Worm (Caenorhabditis elegans) whole organism, L3 larva: Measurements from ENCODE around the gene abcf-1.
A peak's percentile ranks its signal among the peaks of the same experiment; 100 is the strongest.

Experiments
- R02D3.7 ChIP-seq: fragments of 150-350 bp; optimal IDR thresholded peaks from 2 replicates; lab custom pipeline; 2014; ENCODE audit warnings: missing biosample characterization, missing genetic modification characterization
- ZK546.5 ChIP-seq: sonication (generic microtip); optimal IDR thresholded peaks from 2 replicates; lab custom pipeline; 2017; ENCODE audit warnings: missing biosample characterization, missing genetic modification characterization
- aly-2 ChIP-seq: fragments of 150-350 bp; optimal IDR thresholded peaks from 2 replicates; lab custom pipeline; 2014; ENCODE audit warnings: missing biosample characterization, missing genetic modification characterization
- ama-1 ChIP-seq: fragments of 150-350 bp; optimal IDR thresholded peaks from 2 replicates; lab custom pipeline; 2018
- ceh-82 ChIP-seq: fragments of 150-350 bp; optimal IDR thresholded peaks from 2 replicates; lab custom pipeline; 2014; ENCODE audit warnings: missing biosample characterization, missing genetic modification characterization
- ceh-9 ChIP-seq: sonication (generic microtip); optimal IDR thresholded peaks from 2 replicates; lab custom pipeline; 2018; ENCODE audit warnings: missing biosample characterization, missing genetic modification characterization
- egl-27 ChIP-seq: sonication (generic microtip); optimal IDR thresholded peaks from 4 replicates; lab custom pipeline; 2017; ENCODE audit warnings: missing biosample characterization, missing genetic modification reagents, missing genetic modification characterization
- egl-5 ChIP-seq: fragments of 150-350 bp; optimal IDR thresholded peaks from 2 replicates; lab custom pipeline; 2017; ENCODE audit warnings: missing biosample characterization, missing genetic modification reagents, missing genetic modification characterization, inconsistent platforms
- elt-2 ChIP-seq: sonication (generic microtip); optimal IDR thresholded peaks from 2 replicates; lab custom pipeline; 2016; ENCODE audit warnings: missing genetic modification reagents, mild to moderate bottlenecking, missing genetic modification characterization, missing compliant biosample characterization
- elt-3 ChIP-seq, 3 experiments: fragments of 150-350 bp in 1 of 3; sonication (generic microtip) in 2 of 3; optimal IDR thresholded peaks; 2 replicates in 2 of 3; 4 replicates in 1 of 3; lab custom pipeline; 2014 to 2017; ENCODE audit warnings: missing biosample characterization in 3 of 3, missing genetic modification characterization in 3 of 3
- eor-1 ChIP-seq, 2 experiments: fragments of 150-350 bp; optimal IDR thresholded peaks; 2 replicates each; lab custom pipeline; 2014 to 2018; ENCODE audit warnings: missing biosample characterization in 2 of 2, missing genetic modification characterization in 2 of 2
- fkh-10 ChIP-seq: sonication (generic microtip); optimal IDR thresholded peaks from 2 replicates; lab custom pipeline; 2017; ENCODE audit warnings: missing biosample characterization, missing genetic modification reagents, missing genetic modification characterization
- fos-1 ChIP-seq: fragments of 150-350 bp; optimal IDR thresholded peaks from 2 replicates; lab custom pipeline; 2014; ENCODE audit warnings: missing biosample characterization, missing genetic modification characterization
- hmg-11 ChIP-seq: sonication (generic microtip); optimal IDR thresholded peaks from 2 replicates; lab custom pipeline; 2016; ENCODE audit warnings: missing genetic modification characterization, missing compliant biosample characterization
- lin-15B ChIP-seq: fragments of 150-350 bp; optimal IDR thresholded peaks from 2 replicates; lab custom pipeline; 2014; ENCODE audit warnings: missing biosample characterization, missing genetic modification characterization
- lsy-12 ChIP-seq: sonication (generic microtip); optimal IDR thresholded peaks from 2 replicates; lab custom pipeline; 2016; ENCODE audit warnings: mild to moderate bottlenecking, missing genetic modification characterization, missing compliant biosample characterization
- mml-1 ChIP-seq: fragments of 150-350 bp; sonication (generic microtip); optimal IDR thresholded peaks from 3 replicates; lab custom pipeline; 2014; ENCODE audit warnings: missing biosample characterization, missing genetic modification characterization
- nfya-1 ChIP-seq: sonication (generic microtip); optimal IDR thresholded peaks from 2 replicates; lab custom pipeline; 2017; ENCODE audit warnings: missing genetic modification characterization, mild to moderate bottlenecking, missing compliant biosample characterization, antibody characterized with exemption, moderate library complexity; ENCODE audit not compliant: insufficient read depth
- nhr-11 ChIP-seq: fragments of 150-350 bp; optimal IDR thresholded peaks from 2 replicates; lab custom pipeline; 2014; ENCODE audit warnings: missing biosample characterization, missing genetic modification characterization
- nhr-237 ChIP-seq: fragments of 150-350 bp; optimal IDR thresholded peaks from 2 replicates; lab custom pipeline; 2014; ENCODE audit warnings: missing biosample characterization, missing genetic modification characterization
- nhr-28 ChIP-seq: fragments of 150-350 bp; optimal IDR thresholded peaks from 2 replicates; lab custom pipeline; 2014; ENCODE audit warnings: missing biosample characterization, missing genetic modification characterization
- nhr-43 ChIP-seq: sonication (generic microtip); optimal IDR thresholded peaks from 2 replicates; lab custom pipeline; 2016; ENCODE audit warnings: mild to moderate bottlenecking, missing genetic modification characterization, missing compliant biosample characterization; ENCODE audit not compliant: poor library complexity, severe bottlenecking
- nhr-76 ChIP-seq: fragments of 150-350 bp; sonication (generic microtip); optimal IDR thresholded peaks from 5 replicates; lab custom pipeline; 2014; ENCODE audit warnings: missing biosample characterization, missing genetic modification characterization
- nhr-77 ChIP-seq: fragments of 150-350 bp; optimal IDR thresholded peaks from 2 replicates; lab custom pipeline; 2014; ENCODE audit warnings: missing biosample characterization, missing genetic modification characterization
- pha-4 ChIP-seq: fragments of 150-350 bp; optimal IDR thresholded peaks from 2 replicates; lab custom pipeline; 2014; ENCODE audit warnings: missing biosample characterization, missing genetic modification reagents, missing genetic modification characterization
- pqm-1 ChIP-seq: fragments of 150-350 bp; optimal IDR thresholded peaks from 2 replicates; lab custom pipeline; 2017; ENCODE audit warnings: missing biosample characterization, missing genetic modification characterization, inconsistent platforms
- sea-2 ChIP-seq: fragments of 150-350 bp; sonication (generic microtip); optimal IDR thresholded peaks from 4 replicates; lab custom pipeline; 2014; ENCODE audit warnings: missing biosample characterization, missing genetic modification reagents, missing genetic modification characterization
- skn-1 ChIP-seq: fragments of 150-350 bp; optimal IDR thresholded peaks from 2 replicates; lab custom pipeline; 2014; ENCODE audit warnings: missing biosample characterization, missing genetic modification characterization
- snpc-4 ChIP-seq: fragments of 150-350 bp; optimal IDR thresholded peaks from 2 replicates; lab custom pipeline; 2014; ENCODE audit warnings: missing biosample characterization, missing genetic modification characterization
- unc-39 ChIP-seq: sonication (generic microtip); optimal IDR thresholded peaks from 4 replicates; lab custom pipeline; 2017; ENCODE audit warnings: missing biosample characterization, missing genetic modification characterization
- ztf-11 ChIP-seq: fragments of 150-350 bp; optimal IDR thresholded peaks from 2 replicates; lab custom pipeline; 2014; ENCODE audit warnings: missing biosample characterization, missing genetic modification characterization
- ztf-4 ChIP-seq: fragments of 150-350 bp; optimal IDR thresholded peaks from 2 replicates; lab custom pipeline; 2014; ENCODE audit warnings: missing biosample characterization, missing genetic modification characterization

The abcf-1 gene

ce11 chrV:12763291-12763995 is at the start of gene abcf-1, which contains the start of gene scc-3:
abcf-1 (minus strand) TSS chrV:12763375.
scc-3 (plus strand) TSS chrV:12763945.
- no peak for TF ChIP-seq ZK546.5 (tag; lab: Kevin White, UChicago)
- no peak for TF ChIP-seq R02D3.7 (tag; lab: Kevin White, UChicago)
- no peak for TF ChIP-seq nhr-77
- no peak for TF ChIP-seq ceh-82 (tag; lab: Kevin White, UChicago)
- TF ChIP-seq elt-3 (tag; optimal IDR thresholded peaks at IDR 0.05; lab: Kevin White, UChicago), result no peak
- peak; percentile 2 for TF ChIP-seq pqm-1 (tag; lab: Kevin White, UChicago)
- TF ChIP-seq lin-15B, result peak; percentile 22
- TF ChIP-seq fkh-10 (GFP tag; lab: Kevin White, UChicago), result no peak
- TF ChIP-seq nhr-76 (tag; lab: Kevin White, UChicago), result no peak
- no peak for TF ChIP-seq fos-1 (tag; lab: Kevin White, UChicago)
- TF ChIP-seq nhr-11 (tag; lab: Kevin White, UChicago), result no peak
- TF ChIP-seq skn-1 (tag; lab: Kevin White, UChicago), result no peak
- no peak for TF ChIP-seq eor-1 (tag; optimal IDR thresholded peaks at IDR 0.05; lab: Kevin White, UChicago)
- TF ChIP-seq pha-4 (tag; lab: Kevin White, UChicago), result peak; percentile 80
- TF ChIP-seq nfya-1 (tag; lab: Kevin White, UChicago), result peak; percentile 78
- TF ChIP-seq, all 47 proteins: peak for 4

ce11 chrV:12811810-12812209 is 48.6 kb upstream of the abcf-1 start:
- peak; percentile 44 for TF ChIP-seq pha-4 (tag; lab: Kevin White, UChicago)
- no peak for TF ChIP-seq snpc-4 (tag; lab: Kevin White, UChicago)
- no peak for TF ChIP-seq nhr-43 (tag; lab: Kevin White, UChicago)
- peak; percentile 42 for TF ChIP-seq ama-1 (lab: Kevin White, UChicago)
- no peak for TF ChIP-seq nhr-28 (tag; lab: Kevin White, UChicago)
- peak; percentile 58 for TF ChIP-seq egl-5 (tag; lab: Kevin White, UChicago)

- peak; percentile 46 for TF ChIP-seq fkh-10 (GFP tag; lab: Kevin White, UChicago)
- no peak for TF ChIP-seq aly-2 (tag; lab: Kevin White, UChicago)
- no peak for TF ChIP-seq ceh-9
- TF ChIP-seq nhr-43 (tag; lab: Kevin White, UChicago), result no peak
- TF ChIP-seq R02D3.7 (tag; lab: Kevin White, UChicago), result no peak
- no peak for TF ChIP-seq ztf-4 (tag; lab: Kevin White, UChicago)
Measured at ce11 chrV:12811126-12811525, 48.0 kb upstream of the abcf-1 start, which contains the start of gene ZC443.2. ZC443.2 (minus strand) TSS chrV:12811192.

- TF ChIP-seq lsy-12 (tag; lab: Kevin White, UChicago) (no peak), ztf-11 (tag; lab: Kevin White, UChicago) (no peak), nfya-1 (tag; lab: Kevin White, UChicago) (no peak), aly-2 (tag; lab: Kevin White, UChicago) (no peak), hmg-11 (no peak), pha-4 (tag; lab: Kevin White, UChicago) (no peak), nhr-237 (tag; lab: Kevin White, UChicago) (no peak), elt-2 (tag; lab: Kevin White, UChicago) (no peak), unc-39 (no peak), sea-2 (GFP tag; lab: Kevin White, UChicago) (no peak), nhr-76 (tag; lab: Kevin White, UChicago) (no peak), egl-27 (tag; lab: Kevin White, UChicago) (no peak), nhr-43 (tag; lab: Kevin White, UChicago) (no peak), mml-1 (tag; lab: Kevin White, UChicago) (no peak), nhr-77 (no peak)
Measured at ce11 chrV:12809876-12810275, 46.7 kb upstream of the abcf-1 start, which contains the start of gene ZC443.1. ZC443.1 (minus strand) TSS chrV:12810080.

- no peak for TF ChIP-seq egl-5 (tag; lab: Kevin White, UChicago)
- no peak for TF ChIP-seq nhr-76 (tag; lab: Kevin White, UChicago)
- TF ChIP-seq pqm-1 (tag; lab: Kevin White, UChicago), result no peak
- no peak for TF ChIP-seq fkh-10 (GFP tag; lab: Kevin White, UChicago)
- no peak for TF ChIP-seq nhr-237 (tag; lab: Kevin White, UChicago)
- TF ChIP-seq, all 47 proteins: peak for 0
Measured at ce11 chrV:12806190-12806589, 43.0 kb upstream of the abcf-1 start, which contains the start of gene ZC443.7. ZC443.7 (plus strand) TSS chrV:12806490.
